Fruit fly (Drosophila melanogaster) whole organism, prepupa: ENCODE results near the gene CG14770.

ENCODE experiments used
- Blimp-1 ChIP-seq: fragments of 200-800 bp; sonication (Bioruptor generic); optimal IDR thresholded peaks from 3 replicates; lab custom pipeline; 2017; ENCODE audit warnings: missing biosample characterization, missing genetic modification characterization, mild to moderate bottlenecking, moderate library complexity, missing genetic modification reagents
- CG10669 ChIP-seq: fragments of 200-800 bp; sonication (Bioruptor generic); optimal IDR thresholded peaks from 3 replicates; lab custom pipeline; 2018; ENCODE audit warnings: missing biosample characterization, mild to moderate bottlenecking, missing genetic modification characterization, moderate library complexity
- CG11762 ChIP-seq: fragments of 200-800 bp; sonication (Bioruptor generic); optimal IDR thresholded peaks from 3 replicates; lab custom pipeline; 2016; ENCODE audit warnings: missing biosample characterization, missing genetic modification characterization; ENCODE audit not compliant: insufficient read depth
- CG11902 ChIP-seq: fragments of 200-800 bp; sonication (Bioruptor generic); optimal IDR thresholded peaks from 3 replicates; lab custom pipeline; 2016; ENCODE audit warnings: missing biosample characterization, missing genetic modification characterization
- CG15336 ChIP-seq: fragments of 200-800 bp; sonication (Bioruptor generic); IDR thresholded peaks from 2 replicates; pipeline ENCODE4 v1.3.6; 2022; ENCODE audit warnings: missing biosample characterization, missing genetic modification characterization
- CG16779 ChIP-seq: fragments of 200-800 bp; sonication (Bioruptor generic); optimal IDR thresholded peaks from 3 replicates; lab custom pipeline; 2017; ENCODE audit warnings: missing biosample characterization, mild to moderate bottlenecking, missing genetic modification characterization
- CG3032 ChIP-seq: fragments of 200-800 bp; optimal IDR thresholded peaks from 2 replicates; lab custom pipeline; 2019; ENCODE audit warnings: missing biosample characterization, mild to moderate bottlenecking, missing genetic modification characterization, moderate library complexity
- CG31627 ChIP-seq: fragments of 200-800 bp; sonication (Bioruptor generic); optimal IDR thresholded peaks from 3 replicates; lab custom pipeline; 2016; ENCODE audit warnings: missing biosample characterization, missing genetic modification characterization
- CG32006 ChIP-seq: fragments of 200-800 bp; sonication (Bioruptor generic); optimal IDR thresholded peaks from 3 replicates; lab custom pipeline; 2017; ENCODE audit warnings: missing biosample characterization, mild to moderate bottlenecking, missing genetic modification characterization
- CG34406 ChIP-seq: fragments of 200-800 bp; sonication (Bioruptor generic); optimal IDR thresholded peaks from 3 replicates; lab custom pipeline; 2016; ENCODE audit warnings: missing biosample characterization, missing genetic modification characterization
- CG3919 ChIP-seq: fragments of 200-800 bp; sonication (Bioruptor generic); optimal IDR thresholded peaks from 3 replicates; lab custom pipeline; 2016; ENCODE audit warnings: missing biosample characterization, missing genetic modification characterization
- CG6163 ChIP-seq: fragments of 200-800 bp; sonication (Bioruptor generic); IDR thresholded peaks from 3 replicates; pipeline ENCODE4 v1.3.6; 2022; ENCODE audit warnings: missing biosample characterization, missing genetic modification characterization
- CG6792 ChIP-seq: fragments of 200-800 bp; sonication (Bioruptor generic); optimal IDR thresholded peaks from 3 replicates; lab custom pipeline; 2016; ENCODE audit warnings: missing biosample characterization, missing genetic modification characterization
- CG6808 ChIP-seq: fragments of 200-800 bp; sonication (Bioruptor generic); optimal IDR thresholded peaks from 3 replicates; lab custom pipeline; 2017; ENCODE audit warnings: missing biosample characterization, missing genetic modification characterization, mild to moderate bottlenecking, moderate library complexity, missing genetic modification reagents
- CG7368 ChIP-seq: fragments of 200-800 bp; sonication (Bioruptor generic); optimal IDR thresholded peaks from 3 replicates; lab custom pipeline; 2016; ENCODE audit warnings: missing biosample characterization, missing genetic modification characterization
- CG8319 ChIP-seq: fragments of 200-800 bp; sonication (Bioruptor generic); optimal IDR thresholded peaks from 3 replicates; lab custom pipeline; 2016; ENCODE audit warnings: missing biosample characterization, missing genetic modification characterization
- CG8632 ChIP-seq: fragments of 200-800 bp; sonication (Bioruptor generic); optimal IDR thresholded peaks from 3 replicates; lab custom pipeline; 2016; ENCODE audit warnings: missing biosample characterization, missing genetic modification characterization
- Eip75B ChIP-seq: fragments of 200-800 bp; sonication (Bioruptor generic); optimal IDR thresholded peaks from 3 replicates; lab custom pipeline; 2016; ENCODE audit warnings: missing biosample characterization, missing genetic modification characterization
- Eip78C ChIP-seq: fragments of 200-800 bp; sonication (Bioruptor generic); peaks from one replicate; lab custom pipeline; 2016; ENCODE audit warnings: missing biosample characterization, missing genetic modification characterization
- Ets21C ChIP-seq: fragments of 200-800 bp; sonication (Bioruptor generic); optimal IDR thresholded peaks from 3 replicates; lab custom pipeline; 2016; ENCODE audit warnings: missing biosample characterization, missing genetic modification characterization
- Ets96B ChIP-seq: fragments of 200-800 bp; optimal IDR thresholded peaks from 2 replicates; lab custom pipeline; 2019; ENCODE audit warnings: missing biosample characterization, mild to moderate bottlenecking, missing genetic modification characterization, moderate library complexity
- Gug ChIP-seq: fragments of 200-800 bp; sonication (Bioruptor generic); IDR thresholded peaks from 2 replicates; pipeline ENCODE4 v1.3.6; 2022; ENCODE audit warnings: missing biosample characterization, missing genetic modification characterization
- Hr39 ChIP-seq: fragments of 200-800 bp; sonication (Bioruptor generic); optimal IDR thresholded peaks from 2 replicates; lab custom pipeline; 2016; ENCODE audit warnings: missing biosample characterization, missing genetic modification characterization
- Hr4 ChIP-seq: fragments of 200-800 bp; sonication (Bioruptor generic); optimal IDR thresholded peaks from 3 replicates; lab custom pipeline; 2016; ENCODE audit warnings: missing biosample characterization, missing genetic modification characterization
- Lpt ChIP-seq: fragments of 200-800 bp; sonication (Bioruptor generic); optimal IDR thresholded peaks from 3 replicates; lab custom pipeline; 2016; ENCODE audit warnings: missing biosample characterization, missing genetic modification characterization
- Met ChIP-seq: fragments of 200-800 bp; sonication (Bioruptor generic); optimal IDR thresholded peaks from 3 replicates; lab custom pipeline; 2016; ENCODE audit warnings: missing biosample characterization, missing genetic modification characterization
- OdsH ChIP-seq: fragments of 200-800 bp; sonication (Bioruptor generic); optimal IDR thresholded peaks from 3 replicates; lab custom pipeline; 2016; ENCODE audit warnings: missing biosample characterization, missing genetic modification characterization
- Smox ChIP-seq: fragments of 200-800 bp; sonication (Bioruptor generic); optimal IDR thresholded peaks from 3 replicates; lab custom pipeline; 2016; ENCODE audit warnings: missing biosample characterization, missing genetic modification characterization
- Sox14 ChIP-seq: fragments of 200-800 bp; sonication (Bioruptor generic); optimal IDR thresholded peaks from 3 replicates; lab custom pipeline; 2016; ENCODE audit warnings: missing biosample characterization, missing genetic modification characterization
- Sox15 ChIP-seq: fragments of 200-800 bp; sonication (Bioruptor generic); optimal IDR thresholded peaks from 3 replicates; lab custom pipeline; 2016; ENCODE audit warnings: missing biosample characterization, missing genetic modification characterization
- achi ChIP-seq: fragments of 200-800 bp; sonication (Bioruptor generic); optimal IDR thresholded peaks from 3 replicates; lab custom pipeline; 2016; ENCODE audit warnings: missing biosample characterization, missing genetic modification characterization
- acj6 ChIP-seq: fragments of 200-800 bp; sonication (Bioruptor generic); optimal IDR thresholded peaks from 3 replicates; lab custom pipeline; 2016; ENCODE audit warnings: missing biosample characterization, missing genetic modification characterization
- cyc ChIP-seq: fragments of 200-800 bp; sonication (Bioruptor generic); optimal IDR thresholded peaks from 3 replicates; lab custom pipeline; 2016; ENCODE audit warnings: missing biosample characterization, missing genetic modification characterization
- eg ChIP-seq: fragments of 200-800 bp; sonication (Bioruptor generic); IDR thresholded peaks from 3 replicates; pipeline ENCODE4 v1.3.6; 2022; ENCODE audit warnings: missing biosample characterization, missing genetic modification characterization
- esn ChIP-seq: fragments of 200-800 bp; sonication (Bioruptor generic); optimal IDR thresholded peaks from 2 replicates; lab custom pipeline; 2016; ENCODE audit warnings: missing biosample characterization, mild to moderate bottlenecking, missing genetic modification characterization, moderate library complexity
- fd85E ChIP-seq: fragments of 200-800 bp; sonication (Bioruptor generic); optimal IDR thresholded peaks from 3 replicates; lab custom pipeline; 2016; ENCODE audit warnings: missing biosample characterization, missing genetic modification characterization
- lz ChIP-seq: fragments of 200-800 bp; sonication (Bioruptor generic); optimal IDR thresholded peaks from 3 replicates; lab custom pipeline; 2016; ENCODE audit warnings: missing biosample characterization, missing genetic modification characterization
- net ChIP-seq: fragments of 200-800 bp; sonication (Bioruptor generic); optimal IDR thresholded peaks from 3 replicates; lab custom pipeline; 2016; ENCODE audit warnings: missing biosample characterization, missing genetic modification characterization
- pdm3 ChIP-seq: fragments of 200-800 bp; sonication (Bioruptor generic); optimal IDR thresholded peaks from 3 replicates; lab custom pipeline; 2016; ENCODE audit warnings: missing biosample characterization, missing genetic modification characterization
- salr ChIP-seq, 2 experiments: fragments of 200-800 bp; sonication (Bioruptor generic); optimal IDR thresholded peaks; 3 replicates each; lab custom pipeline; 2016 to 2018; ENCODE audit warnings: missing biosample characterization in 2 of 2, missing genetic modification characterization in 2 of 2, mild to moderate bottlenecking in 1 of 2
- spab ChIP-seq: fragments of 200-800 bp; sonication (Bioruptor generic); optimal IDR thresholded peaks from 2 replicates; lab custom pipeline; 2017; ENCODE audit warnings: missing biosample characterization, mild to moderate bottlenecking, missing genetic modification characterization, missing genetic modification reagents
- ss ChIP-seq, 2 experiments: fragments of 200-800 bp; sonication (Bioruptor generic); optimal IDR thresholded peaks; 2 replicates in 1 of 2; 3 replicates in 1 of 2; lab custom pipeline; 2017 to 2018; ENCODE audit warnings: mild to moderate bottlenecking in 2 of 2, missing biosample characterization in 2 of 2, missing genetic modification characterization in 2 of 2, moderate library complexity in 1 of 2
- topi ChIP-seq: fragments of 200-800 bp; sonication (Bioruptor generic); optimal IDR thresholded peaks from 3 replicates; lab custom pipeline; 2016; ENCODE audit warnings: missing biosample characterization, missing genetic modification characterization
- vri ChIP-seq: fragments of 200-800 bp; sonication (Bioruptor generic); optimal IDR thresholded peaks from 3 replicates; lab custom pipeline; 2016; ENCODE audit warnings: missing biosample characterization, mild to moderate bottlenecking, missing genetic modification characterization

The CG14770 gene

dm6 chrX:1408964-1409363 lies 39.9 kb downstream of the CG14770 start, which contains the start of gene futsch:
futsch (plus strand) TSS chrX:1409069.
- TF ChIP-seq CG11902 (no peak), Met (GFP tag; lab: Kevin White, UChicago) (no peak), CG31627 (no peak), CG11762 (GFP tag; lab: Kevin White, UChicago) (no peak), acj6 (GFP tag; lab: Kevin White, UChicago) (no peak), CG3919 (GFP tag; lab: Kevin White, UChicago) (no peak), vri (GFP tag; lab: Kevin White, UChicago) (no peak), CG6792 (GFP tag; lab: Kevin White, UChicago) (no peak), CG8319 (GFP tag; lab: Kevin White, UChicago) (no peak), Lpt (no peak), Hr39 (no peak), Gug (GFP tag; lab: Robert Waterston, UW) (no peak), eg (GFP tag; lab: Robert Waterston, UW) (no peak), spab (GFP tag; lab: Kevin White, UChicago) (no peak), CG3032 (tag; lab: Kevin White, UChicago) (no peak), Ets96B (tag; lab: Kevin White, UChicago) (no peak)

- peak; percentile 21 for TF ChIP-seq Eip78C (GFP tag; lab: Kevin White, UChicago)
- TF ChIP-seq Sox15 (GFP tag; lab: Kevin White, UChicago): no peak
- no peak for TF ChIP-seq Blimp-1 (GFP tag; lab: Kevin White, UChicago)
- TF ChIP-seq, all 60 proteins: peak for 1
These were observed 41.3 kb downstream of the CG14770 start for dm6 chrX:1410312-1410711.

dm6 chrX:1411225-1411932 lies 42.3 kb downstream of the CG14770 start:
- TF ChIP-seq cyc (GFP tag; lab: Kevin White, UChicago) (peak; percentile 47), CG6163 (GFP tag; lab: Robert Waterston, UW) (peak; percentile 36; the same call in 1 of the 3 replicates), OdsH (GFP tag; lab: Kevin White, UChicago) (peak; percentile 24), Ets21C (no peak), CG10669 (GFP tag; lab: Kevin White, UChicago) (peak; percentile 55), Sox14 (GFP tag; lab: Kevin White, UChicago) (peak; percentile 9), Smox (GFP tag; lab: Kevin White, UChicago) (peak; percentile 23), Blimp-1 (GFP tag; lab: Kevin White, UChicago) (peak; percentile 70), acj6 (GFP tag; lab: Kevin White, UChicago) (peak; percentile 37), Hr39 (peak; percentile 21), CG6792 (GFP tag; lab: Kevin White, UChicago) (peak; percentile 38), CG3032 (tag; lab: Kevin White, UChicago) (peak; percentile 1), CG31627 (peak; percentile 27), CG8319 (GFP tag; lab: Kevin White, UChicago) (no peak), salr (GFP tag; optimal IDR thresholded peaks at IDR 0.05; lab: Kevin White, UChicago) (no peak), Ets96B (tag; lab: Kevin White, UChicago) (peak; percentile 27), Eip75B (GFP tag; lab: Kevin White, UChicago) (peak; percentile 27), esn (GFP tag; lab: Kevin White, UChicago) (peak; percentile 37), CG7368 (peak; percentile 50), CG3919 (GFP tag; lab: Kevin White, UChicago) (peak; percentile 53), achi (GFP tag; lab: Kevin White, UChicago) (peak; percentile 35), Hr4 (no peak), net (GFP tag; lab: Kevin White, UChicago) (no peak), CG16779 (tag; lab: Kevin White, UChicago) (no peak), ss (GFP tag; optimal IDR thresholded peaks at IDR 0.05; lab: Kevin White, UChicago) (peak; percentile 16 to 17), eg (GFP tag; lab: Robert Waterston, UW) (peak; percentile 10; the same call in 1 of the 3 replicates), Gug (GFP tag; lab: Robert Waterston, UW) (no peak), Lpt (no peak), Eip78C (GFP tag; lab: Kevin White, UChicago) (peak; percentile 75), Met (GFP tag; lab: Kevin White, UChicago) (peak; percentile 33), CG11762 (GFP tag; lab: Kevin White, UChicago) (no peak), CG34406 (GFP tag; lab: Kevin White, UChicago) (peak; percentile 1), topi (GFP tag; lab: Kevin White, UChicago) (peak; percentile 56), CG15336 (GFP tag; lab: Robert Waterston, UW) (no peak; the same call in 1 of the 2 replicates), CG11902 (peak; percentile 23), CG6808 (peak; percentile 45), fd85E (no peak), CG8632 (GFP tag; lab: Kevin White, UChicago) (no peak), pdm3 (GFP tag; lab: Kevin White, UChicago) (peak; percentile 25), CG32006 (peak; percentile 22), lz (peak; percentile 10)
